Fruit fly (Drosophila melanogaster) whole organism, embryonic: ENCODE data around the gene Zwilch.

Experiments
- B-H1 ChIP-seq: fragments of 200-800 bp; sonication (Bioruptor generic); IDR thresholded peaks from 3 replicates; pipeline ENCODE4 v1.3.6; 2022; ENCODE audit warnings: missing biosample characterization, missing genetic modification characterization
- Bgb ChIP-seq: fragments of 200-800 bp; sonication (Bioruptor generic); IDR thresholded peaks from 2 replicates; pipeline ENCODE4 v1.3.6; 2022; ENCODE audit warnings: missing biosample characterization, missing genetic modification characterization; ENCODE audit not compliant: partially characterized antibody
- Blimp-1 ChIP-seq: fragments of 200-800 bp; sonication (Bioruptor generic); optimal IDR thresholded peaks from 3 replicates; lab custom pipeline; 2018; ENCODE audit warnings: missing biosample characterization, missing genetic modification characterization, mild to moderate bottlenecking, moderate library complexity, missing genetic modification reagents
- Bteb2 ChIP-seq: fragments of 200-800 bp; sonication (Bioruptor generic); optimal IDR thresholded peaks from 2 replicates; lab custom pipeline; 2016; ENCODE audit warnings: missing biosample characterization, missing genetic modification characterization
- CG10462 ChIP-seq: fragments of 200-800 bp; sonication (Bioruptor generic); optimal IDR thresholded peaks from 2 replicates; lab custom pipeline; 2016; ENCODE audit warnings: missing biosample characterization, missing genetic modification characterization
- CG12236 ChIP-seq: fragments of 200-800 bp; sonication (Bioruptor generic); optimal IDR thresholded peaks from 2 replicates; lab custom pipeline; 2016; ENCODE audit warnings: missing biosample characterization, missing genetic modification characterization
- CG1233 ChIP-seq: fragments of 200-800 bp; sonication (Bioruptor generic); optimal IDR thresholded peaks from 4 replicates; lab custom pipeline; 2018; ENCODE audit warnings: missing biosample characterization, mild to moderate bottlenecking, missing genetic modification characterization
- CG16863 ChIP-seq: fragments of 200-800 bp; sonication (Bioruptor generic); optimal IDR thresholded peaks from 3 replicates; lab custom pipeline; 2016; ENCODE audit warnings: missing biosample characterization, missing genetic modification characterization
- CG17361 ChIP-seq: fragments of 200-800 bp; sonication (Bioruptor generic); IDR thresholded peaks from 3 replicates; pipeline ENCODE4 v1.3.6; 2022; ENCODE audit warnings: missing biosample characterization, missing genetic modification characterization
- CG18262 ChIP-seq: fragments of 200-800 bp; optimal IDR thresholded peaks from 3 replicates; lab custom pipeline; 2019; ENCODE audit warnings: missing biosample characterization, mild to moderate bottlenecking, missing genetic modification characterization, moderate library complexity
- CG2875 ChIP-seq: fragments of 200-800 bp; sonication (Bioruptor generic); optimal IDR thresholded peaks from 2 replicates; lab custom pipeline; 2017; ENCODE audit warnings: missing biosample characterization, mild to moderate bottlenecking, missing genetic modification characterization, missing genetic modification reagents
- CG3163 ChIP-seq: fragments of 200-800 bp; sonication (Bioruptor generic); optimal IDR thresholded peaks from 3 replicates; lab custom pipeline; 2016; ENCODE audit warnings: missing biosample characterization, missing genetic modification characterization
- CG4360 ChIP-seq: fragments of 200-800 bp; sonication (Bioruptor generic); IDR thresholded peaks from 2 replicates; pipeline ENCODE4 v1.3.6; 2022; ENCODE audit warnings: missing biosample characterization, missing genetic modification characterization
- CG7357 ChIP-seq: fragments of 200-800 bp; sonication (Bioruptor generic); IDR thresholded peaks from 3 replicates; pipeline ENCODE4 v1.3.6; 2022; ENCODE audit warnings: missing biosample characterization, missing genetic modification characterization
- CG7963 ChIP-seq: fragments of 200-800 bp; sonication (Bioruptor generic); IDR thresholded peaks from 3 replicates; pipeline ENCODE4 v1.3.6; 2022; ENCODE audit warnings: missing biosample characterization, missing genetic modification characterization; ENCODE audit not compliant: partially characterized antibody
- CG8944 ChIP-seq: fragments of 200-800 bp; sonication (Bioruptor generic); optimal IDR thresholded peaks from 3 replicates; lab custom pipeline; 2016; ENCODE audit warnings: missing biosample characterization, missing genetic modification characterization
- Chrac-16 ChIP-seq: fragments of 200-800 bp; sonication (Bioruptor generic); optimal IDR thresholded peaks from 3 replicates; lab custom pipeline; 2016; ENCODE audit warnings: missing biosample characterization, missing genetic modification characterization
- CkIIα-i1 ChIP-seq: fragments of 200-800 bp; sonication (Bioruptor generic); IDR thresholded peaks from 2 replicates; pipeline ENCODE4 v1.3.6; 2022; ENCODE audit warnings: missing biosample characterization, missing genetic modification characterization
- D ChIP-seq, 2 experiments: fragments of 200-800 bp in 1 of 2; fragments of >200 bp in 1 of 2; sonication (Bioruptor generic) in 1 of 2; optimal IDR thresholded peaks; 2 replicates in 1 of 2; 3 replicates in 1 of 2; lab custom pipeline; 2017; ENCODE audit warnings: mild to moderate bottlenecking in 1 of 2, missing biosample characterization in 1 of 2, missing genetic modification characterization in 1 of 2, missing genetic modification reagents in 1 of 2
- Dbx ChIP-seq: fragments of 200-800 bp; sonication (Bioruptor generic); IDR thresholded peaks from 3 replicates; pipeline ENCODE4 v1.3.6; 2022; ENCODE audit warnings: missing biosample characterization, missing genetic modification characterization
- Dip3 ChIP-seq: fragments of 200-800 bp; sonication (Bioruptor generic); optimal IDR thresholded peaks from 3 replicates; lab custom pipeline; 2016; ENCODE audit warnings: missing biosample characterization, missing genetic modification characterization
- HLH3B ChIP-seq: fragments of 200-800 bp; sonication (Bioruptor generic); IDR thresholded peaks from 2 replicates; pipeline ENCODE4 v1.3.6; 2022; ENCODE audit warnings: missing biosample characterization, missing genetic modification characterization
- HLH54F ChIP-seq: fragments of 200-800 bp; sonication (Bioruptor generic); optimal IDR thresholded peaks from 3 replicates; lab custom pipeline; 2016; ENCODE audit warnings: missing biosample characterization, missing genetic modification characterization
- Hr39 ChIP-seq: fragments of >200 bp; optimal IDR thresholded peaks from 2 replicates; lab custom pipeline; 2017
- Lim3 ChIP-seq: fragments of 200-800 bp; sonication (Bioruptor generic); IDR thresholded peaks from 2 replicates; pipeline ENCODE4 v1.3.6; 2022; ENCODE audit warnings: missing biosample characterization, missing genetic modification characterization
- NC2β ChIP-seq: fragments of 200-800 bp; sonication (Bioruptor generic); optimal IDR thresholded peaks from 2 replicates; lab custom pipeline; 2016; ENCODE audit warnings: missing biosample characterization, missing genetic modification characterization
- Poxn ChIP-seq: fragments of 200-800 bp; sonication (Bioruptor generic); IDR thresholded peaks from 2 replicates; pipeline ENCODE4 v1.3.6; 2022; ENCODE audit warnings: missing biosample characterization, missing genetic modification characterization
- Side ChIP-seq: fragments of 200-800 bp; sonication (Bioruptor generic); optimal IDR thresholded peaks from 2 replicates; lab custom pipeline; 2016; ENCODE audit warnings: missing biosample characterization, missing genetic modification characterization
- Ssrp ChIP-seq: fragments of 200-800 bp; sonication (Bioruptor generic); optimal IDR thresholded peaks from 2 replicates; lab custom pipeline; 2018; ENCODE audit warnings: missing biosample characterization, mild to moderate bottlenecking, missing genetic modification characterization, moderate library complexity
- ato ChIP-seq: fragments of 200-800 bp; sonication (Bioruptor generic); IDR thresholded peaks from 2 replicates; pipeline ENCODE4 v1.3.6; 2022; ENCODE audit warnings: missing biosample characterization, missing genetic modification characterization; ENCODE audit not compliant: partially characterized antibody
- bcd ChIP-seq: fragments of 200-800 bp; sonication (Bioruptor generic); optimal IDR thresholded peaks from 2 replicates; lab custom pipeline; 2017; ENCODE audit warnings: missing biosample characterization, mild to moderate bottlenecking, missing genetic modification characterization
- cas ChIP-seq: fragments of 200-800 bp; sonication (Bioruptor generic); IDR thresholded peaks from 2 replicates; pipeline ENCODE4 v1.3.6; 2022; ENCODE audit warnings: missing biosample characterization, missing genetic modification characterization
- cato ChIP-seq: fragments of 200-800 bp; sonication (Bioruptor generic); optimal IDR thresholded peaks from 2 replicates; lab custom pipeline; 2016; ENCODE audit warnings: missing biosample characterization, missing genetic modification characterization, borderline replicate concordance
- chinmo ChIP-seq: fragments of 200-800 bp; sonication (Bioruptor generic); IDR thresholded peaks from 4 replicates; pipeline ENCODE4 v1.3.6; 2022; ENCODE audit warnings: missing biosample characterization, missing genetic modification characterization; ENCODE audit not compliant: partially characterized antibody
- esg ChIP-seq: fragments of 200-800 bp; sonication (Bioruptor generic); conservative IDR thresholded peaks from 2 replicates; pipeline ENCODE4 v1.3.6; 2022; ENCODE audit warnings: missing biosample characterization, missing genetic modification characterization
- gfzf ChIP-seq: fragments of 200-800 bp; sonication (Bioruptor generic); optimal IDR thresholded peaks from 2 replicates; lab custom pipeline; 2016; ENCODE audit warnings: missing biosample characterization, mild to moderate bottlenecking, missing genetic modification characterization, moderate library complexity
- h ChIP-seq: fragments of >200 bp; optimal IDR thresholded peaks from 2 replicates; lab custom pipeline; 2017
- lmd ChIP-seq: fragments of 200-800 bp; sonication (Bioruptor generic); IDR thresholded peaks from 2 replicates; pipeline ENCODE4 v1.3.6; 2022; ENCODE audit warnings: missing biosample characterization, missing genetic modification characterization
- lola ChIP-seq, 3 experiments: fragments of >200 bp in 2 of 3; fragments of 200-800 bp in 1 of 3; sonication (Bioruptor generic) in 1 of 3; optimal IDR thresholded peaks; 2 replicates each; lab custom pipeline; 2017 to 2019; ENCODE audit warnings: missing biosample characterization in 3 of 3, missing genetic modification characterization in 3 of 3, mild to moderate bottlenecking in 1 of 3, moderate library complexity in 1 of 3
- mirr ChIP-seq: fragments of 200-800 bp; sonication (Bioruptor generic); optimal IDR thresholded peaks from 3 replicates; lab custom pipeline; 2018; ENCODE audit warnings: missing biosample characterization, mild to moderate bottlenecking, missing genetic modification characterization
- otp ChIP-seq: fragments of 200-800 bp; sonication (Bioruptor generic); IDR thresholded peaks from 3 replicates; pipeline ENCODE4, ENCODE4 v1.3.6; 2022; ENCODE audit warnings: missing biosample characterization, missing genetic modification characterization
- repo ChIP-seq: fragments of 200-800 bp; sonication (Bioruptor generic); optimal IDR thresholded peaks from 2 replicates; lab custom pipeline; 2016; ENCODE audit warnings: missing biosample characterization, missing genetic modification characterization
- rib ChIP-seq: fragments of 200-800 bp; sonication (Bioruptor generic); IDR thresholded peaks from 2 replicates; pipeline ENCODE4 v1.3.6; 2022; ENCODE audit warnings: missing biosample characterization, missing genetic modification characterization
- ro ChIP-seq: fragments of 200-800 bp; sonication (Bioruptor generic); IDR thresholded peaks from 2 replicates; pipeline ENCODE4 v1.3.6; 2022; ENCODE audit warnings: missing biosample characterization, missing genetic modification characterization
- seq ChIP-seq: fragments of 200-800 bp; sonication (Bioruptor generic); IDR thresholded peaks from 2 replicates; pipeline ENCODE4 v1.3.6; 2022; ENCODE audit warnings: missing biosample characterization, missing genetic modification characterization
- sim ChIP-seq: fragments of 200-800 bp; sonication (Bioruptor generic); IDR thresholded peaks from 2 replicates; pipeline ENCODE4 v1.3.6; 2022; ENCODE audit warnings: missing biosample characterization, missing genetic modification characterization
- slbo ChIP-seq: fragments of 200-800 bp; sonication (Bioruptor generic); IDR thresholded peaks from 2 replicates; pipeline ENCODE4 v1.3.6; 2022; ENCODE audit warnings: missing biosample characterization, missing genetic modification characterization
- unpg ChIP-seq: fragments of 200-800 bp; sonication (Bioruptor generic); optimal IDR thresholded peaks from 3 replicates; lab custom pipeline; 2018; ENCODE audit warnings: missing biosample characterization, mild to moderate bottlenecking, missing genetic modification characterization, moderate library complexity

The Zwilch gene

dm6 chr3R:31248245-31248644, 35.1 kb upstream of the Zwilch start:
- peak; percentile 9; the same call in 1 of the 2 replicates for TF ChIP-seq ato (GFP tag; lab: Robert Waterston, UW)
- peak; percentile 28 for TF ChIP-seq Blimp-1
- TF ChIP-seq sim: no peak

- TF ChIP-seq bcd (GFP tag; lab: Kevin White, UChicago): peak; percentile 62
- TF ChIP-seq Bteb2 (GFP tag; lab: Kevin White, UChicago): peak; percentile 26
- peak; percentile 52 for TF ChIP-seq Side (GFP tag; lab: Kevin White, UChicago)
- TF ChIP-seq D (optimal IDR thresholded peaks at IDR 0.05; lab: Kevin White, UChicago): no peak
- peak; percentile 67 for TF ChIP-seq D (GFP tag; optimal IDR thresholded peaks at IDR 0.05; lab: Kevin White, UChicago)
- peak; percentile 32 for TF ChIP-seq CG10462 (GFP tag; lab: Kevin White, UChicago)
- peak; percentile 70 for TF ChIP-seq CG8944 (GFP tag; lab: Kevin White, UChicago)
- peak; percentile 78 for TF ChIP-seq B-H1 (GFP tag; lab: Robert Waterston, UW)
- peak; percentile 30 for TF ChIP-seq repo (GFP tag; lab: Kevin White, UChicago)
- TF ChIP-seq CkIIα-i1 (GFP tag; lab: Robert Waterston, UW): no peak
- peak; percentile 8 for TF ChIP-seq CG3163
- TF ChIP-seq Lim3 (GFP tag; lab: Robert Waterston, UW): no peak
- TF ChIP-seq Hr39: no peak
- no peak for TF ChIP-seq Dbx (GFP tag; lab: Robert Waterston, UW)
- TF ChIP-seq ro (GFP tag; lab: Robert Waterston, UW): no peak
- peak; percentile 65 for TF ChIP-seq CG1233 (GFP tag; lab: Kevin White, UChicago)
- TF ChIP-seq Ssrp: peak; percentile 75
- TF ChIP-seq mirr: no peak
- TF ChIP-seq CG12236 (GFP tag; lab: Kevin White, UChicago): no peak
- TF ChIP-seq seq (GFP tag; lab: Robert Waterston, UW): peak; percentile 69
- TF ChIP-seq CG4360: 0 out of 2 replicates have a peak, but pooled peaks have one; percentile 19
- no peak for TF ChIP-seq gfzf (GFP tag; lab: Kevin White, UChicago)
- TF ChIP-seq slbo (GFP tag; lab: Robert Waterston, UW): peak; percentile 47
- peak; percentile 48 for TF ChIP-seq cato (GFP tag; lab: Kevin White, UChicago)
- no peak for TF ChIP-seq CG7963
- no peak for TF ChIP-seq Poxn
- peak; percentile 63; the same call in 2 of the 3 replicates for TF ChIP-seq otp (GFP tag; lab: Robert Waterston, UW)
- TF ChIP-seq lmd (GFP tag; lab: Robert Waterston, UW): peak; percentile 59
- TF ChIP-seq esg (GFP tag; lab: Robert Waterston, UW): peak; percentile 73
- TF ChIP-seq cas (GFP tag; lab: Robert Waterston, UW): no peak
- TF ChIP-seq lola (GFP tag; optimal IDR thresholded peaks at IDR 0.05; lab: Kevin White, UChicago): peak in 1 of 3 experiments; percentile 60
- TF ChIP-seq HLH3B (GFP tag; lab: Robert Waterston, UW): peak; percentile 88
- peak; percentile 79 for TF ChIP-seq CG17361
- 0 out of 2 replicates have a peak, but pooled peaks have one; percentile 22 for TF ChIP-seq rib
- peak; percentile 55 for TF ChIP-seq CG2875 (GFP tag; lab: Kevin White, UChicago)
- peak; percentile 14 for TF ChIP-seq Dip3 (GFP tag; lab: Kevin White, UChicago)
- peak; percentile 79 for TF ChIP-seq unpg
- TF ChIP-seq CG16863 (GFP tag; lab: Kevin White, UChicago): peak; percentile 70
- TF ChIP-seq HLH54F (GFP tag; lab: Kevin White, UChicago): no peak
- no peak for TF ChIP-seq Bgb (GFP tag; lab: Robert Waterston, UW)
- no peak for TF ChIP-seq chinmo (GFP tag; lab: Robert Waterston, UW)
- peak; percentile 36 for TF ChIP-seq Chrac-16
- no peak for TF ChIP-seq h (lab: Kevin White, UChicago)
- peak; percentile 27 for TF ChIP-seq NC2β
- peak; percentile 80 for TF ChIP-seq CG18262 (tag; lab: Kevin White, UChicago)
- peak; percentile 64 for TF ChIP-seq CG7357 (GFP tag; lab: Robert Waterston, UW)
These were observed 34.3 kb upstream of the Zwilch start for dm6 chr3R:31247281-31247995.
